Worm (Caenorhabditis elegans) whole organism, midembryonic: ENCODE measurements around the gene osta-2.

Experiments used
- klf-2 ChIP-seq: fragments of 200-800 bp; sonication (Bioruptor generic); conservative IDR thresholded peaks from 2 replicates; pipeline ENCODE4 v1.3.6; 2022; ENCODE audit warnings: missing genetic modification reagents, missing genetic modification characterization, missing compliant biosample characterization
- tab-1 ChIP-seq: fragments of 200-800 bp; sonication (Bioruptor generic); IDR thresholded peaks from 2 replicates; pipeline ENCODE4 v1.3.6; 2022; ENCODE audit warnings: missing genetic modification characterization, missing compliant biosample characterization
- ztf-23 ChIP-seq: fragments of 200-800 bp; sonication (Bioruptor generic); IDR thresholded peaks from 2 replicates; pipeline ENCODE4 v1.3.6; 2022; ENCODE audit warnings: missing genetic modification reagents, missing genetic modification characterization, missing compliant biosample characterization
- ztf-29 ChIP-seq: fragments of 200-800 bp; sonication (Bioruptor generic); IDR thresholded peaks from 2 replicates; pipeline ENCODE4 v1.3.6; 2022; ENCODE audit warnings: missing genetic modification reagents, missing genetic modification characterization, missing compliant biosample characterization

ce11 chrII:5745088-5745487 is 37.6 kb downstream of the osta-2 start, which contains the start of gene F10C1.9:
- no peak for TF ChIP-seq klf-2 (GFP tag; lab: Robert Waterston, UW)
- no peak for TF ChIP-seq ztf-29 (GFP tag; lab: Robert Waterston, UW)
- TF ChIP-seq ztf-23 (GFP tag; lab: Robert Waterston, UW) = no peak
- no peak for TF ChIP-seq tab-1 (GFP tag; lab: Robert Waterston, UW)
